Worm (Caenorhabditis elegans): ENCODE data around the gene set-13.

DNA sequence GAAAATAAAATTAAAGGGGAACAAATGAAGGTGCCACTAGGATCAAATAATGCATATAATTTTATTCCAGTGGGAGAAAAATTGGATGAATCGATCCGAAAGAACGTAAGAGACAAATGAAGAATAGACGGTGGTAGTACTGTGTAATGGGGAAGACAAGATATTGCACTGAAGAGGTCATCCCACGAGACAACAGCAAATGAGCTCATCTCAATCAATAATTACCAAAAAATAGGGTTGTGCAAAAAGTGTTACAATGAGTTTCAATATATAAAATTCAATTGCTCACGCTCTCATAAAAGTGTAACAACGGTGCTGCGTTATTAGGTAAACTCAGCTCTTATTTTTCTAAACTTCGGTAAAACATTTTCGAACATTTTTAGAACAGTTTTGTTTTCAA is 20.1 kb downstream of the set-13 start, which contains the start of gene K12H6.7:
- TF ChIP-seq nhr-11 (tag; optimal IDR thresholded peaks at IDR 0.05): no peak
- TF ChIP-seq lin-13 (GFP tag; optimal IDR thresholded peaks at IDR 0.05): no peak
- TF ChIP-seq nhr-10 (tag; optimal IDR thresholded peaks at IDR 0.05): no peak
- TF ChIP-seq ceh-82 (tag; optimal IDR thresholded peaks at IDR 0.05): no peak
- TF ChIP-seq lin-39 (tag; optimal IDR thresholded peaks at IDR 0.05): no peak
- TF ChIP-seq fos-1 (tag; optimal IDR thresholded peaks at IDR 0.05): no peak
- TF ChIP-seq ztf-11 (tag; optimal IDR thresholded peaks at IDR 0.05): no peak
- no peak for TF ChIP-seq elt-3 (tag; optimal IDR thresholded peaks at IDR 0.05)
- TF ChIP-seq mdl-1 (tag; optimal IDR thresholded peaks at IDR 0.05): no peak
- no peak for TF ChIP-seq snpc-4 (tag; optimal IDR thresholded peaks at IDR 0.05)
- no peak for TF ChIP-seq lin-11 (tag; optimal IDR thresholded peaks at IDR 0.05)
- no peak for TF ChIP-seq nhr-21 (tag; optimal IDR thresholded peaks at IDR 0.05)
